Worm (Caenorhabditis elegans): ENCODE measurements around the gene chil-15.

DNA sequence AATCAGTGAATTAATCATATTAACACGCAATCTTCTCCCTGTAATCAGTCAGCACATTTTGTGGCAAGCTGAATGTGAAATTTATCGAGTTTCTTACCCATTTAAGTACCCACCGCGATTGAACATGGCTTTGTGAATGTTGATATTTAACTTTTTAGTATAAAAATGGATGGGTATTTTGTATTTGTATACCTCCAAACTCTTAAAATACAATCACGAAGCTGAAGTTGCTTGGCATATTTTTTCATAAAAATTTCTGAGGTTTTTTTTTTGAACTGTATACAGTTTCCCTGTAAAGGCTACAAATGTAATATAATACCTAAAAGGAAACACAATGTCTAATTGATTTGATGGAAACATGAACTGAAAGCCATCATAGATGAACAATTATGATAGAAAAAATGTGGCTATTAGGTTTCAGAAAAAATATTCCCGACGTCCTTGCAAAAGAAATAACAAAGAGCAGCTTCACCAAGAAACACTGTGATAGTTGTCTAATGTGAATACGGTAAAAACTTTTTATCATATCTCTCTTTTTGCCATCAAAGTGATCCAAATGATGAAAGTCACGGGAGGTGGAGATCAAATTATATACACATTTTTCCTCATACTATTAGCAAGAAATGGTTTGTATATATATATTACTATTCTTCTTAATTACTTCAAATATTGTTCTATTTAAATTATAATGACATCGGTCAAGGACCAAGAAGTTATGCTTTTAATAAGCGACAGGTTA lies 31.1 kb upstream of the chil-15 start, which contains the start of the genes chil-25 and chil-26:
- no peak for TF ChIP-seq ztf-23 (GFP tag; IDR thresholded peaks at IDR 0.05)
- no peak for TF ChIP-seq cog-1 (tag; optimal IDR thresholded peaks at IDR 0.05)
- no peak for TF ChIP-seq ref-1 (GFP tag; conservative IDR thresholded peaks at IDR 0.05)
- no peak for TF ChIP-seq klf-2 (GFP tag; conservative IDR thresholded peaks at IDR 0.05)
- no peak for TF ChIP-seq T22C8.4 (GFP tag; IDR thresholded peaks at IDR 0.05)
- no peak for TF ChIP-seq med-1 (GFP tag; optimal IDR thresholded peaks at IDR 0.05; ENCODE audit: insufficient read depth)
- no peak for TF ChIP-seq flt-1 (GFP tag; IDR thresholded peaks at IDR 0.05)
- TF ChIP-seq tab-1 (GFP tag; IDR thresholded peaks at IDR 0.05), result no peak

Data from whole organism, midembryonic.